Fruit fly (Drosophila melanogaster) whole organism, embryonic: ENCODE results near the gene CG43163.
A peak's percentile ranks its signal among the peaks of the same experiment; 100 is the strongest.

Source experiments
- Ada2b ChIP-seq: fragments of 200-800 bp; sonication (Bioruptor generic); IDR thresholded peaks from 2 replicates; pipeline ENCODE4 v1.3.6; 2022; ENCODE audit warnings: missing biosample characterization, missing genetic modification characterization
- Adf1 ChIP-seq: fragments of 200-800 bp; sonication (Bioruptor generic); IDR thresholded peaks from 2 replicates; pipeline ENCODE4 v1.3.6; 2022; ENCODE audit warnings: missing biosample characterization, missing genetic modification characterization
- Aef1 ChIP-seq: fragments of 200-800 bp; sonication (Bioruptor generic); IDR thresholded peaks from 3 replicates; pipeline ENCODE4 v1.3.6; 2022; ENCODE audit warnings: missing biosample characterization, missing genetic modification characterization
- Atf6 ChIP-seq: fragments of 200-800 bp; sonication (Bioruptor generic); IDR thresholded peaks from 2 replicates; pipeline ENCODE4 v1.3.6; 2022; ENCODE audit warnings: missing biosample characterization, missing genetic modification characterization
- CG10209 ChIP-seq: fragments of 200-800 bp; sonication (Bioruptor generic); optimal IDR thresholded peaks from 3 replicates; lab custom pipeline; 2017; ENCODE audit warnings: missing biosample characterization, mild to moderate bottlenecking, missing genetic modification characterization, missing genetic modification reagents
- CG10267 ChIP-seq: fragments of 200-800 bp; sonication (Bioruptor generic); optimal IDR thresholded peaks from 2 replicates; lab custom pipeline; 2018; ENCODE audit warnings: missing biosample characterization, mild to moderate bottlenecking, missing genetic modification characterization, moderate library complexity
- CG10979 ChIP-seq: fragments of 200-800 bp; sonication (Bioruptor generic); optimal IDR thresholded peaks from 2 replicates; lab custom pipeline; 2018; ENCODE audit warnings: missing biosample characterization, mild to moderate bottlenecking, missing genetic modification characterization, moderate library complexity
- CG11247 ChIP-seq: fragments of 200-800 bp; sonication (Bioruptor generic); IDR thresholded peaks from 2 replicates; pipeline ENCODE4 v1.3.6; 2022; ENCODE audit warnings: missing biosample characterization, missing genetic modification characterization
- CG13624 ChIP-seq: fragments of 200-800 bp; sonication (Bioruptor generic); optimal IDR thresholded peaks from 2 replicates; lab custom pipeline; 2016; ENCODE audit warnings: missing biosample characterization, missing genetic modification characterization
- CG15073 ChIP-seq: fragments of 200-800 bp; sonication (Bioruptor generic); optimal IDR thresholded peaks from 2 replicates; lab custom pipeline; 2016; ENCODE audit warnings: missing biosample characterization, missing genetic modification characterization
- CG15696 ChIP-seq: fragments of 200-800 bp; sonication (Bioruptor generic); optimal IDR thresholded peaks from 2 replicates; lab custom pipeline; 2019; ENCODE audit warnings: missing biosample characterization, mild to moderate bottlenecking, missing genetic modification characterization, moderate library complexity
- CG1602 ChIP-seq: fragments of 200-800 bp; sonication (Bioruptor generic); optimal IDR thresholded peaks from 3 replicates; lab custom pipeline; 2016; ENCODE audit warnings: missing biosample characterization, missing genetic modification characterization
- CG17359 ChIP-seq: fragments of 200-800 bp; sonication (Bioruptor generic); optimal IDR thresholded peaks from 3 replicates; lab custom pipeline; 2018; ENCODE audit warnings: missing biosample characterization, mild to moderate bottlenecking, missing genetic modification characterization, moderate library complexity
- CG17802 ChIP-seq: fragments of 200-800 bp; sonication (Bioruptor generic); optimal IDR thresholded peaks from 2 replicates; lab custom pipeline; 2018; ENCODE audit warnings: missing biosample characterization, mild to moderate bottlenecking, missing genetic modification characterization, moderate library complexity
- CG2120 ChIP-seq: fragments of 200-800 bp; sonication (Bioruptor generic); optimal IDR thresholded peaks from 3 replicates; lab custom pipeline; 2016; ENCODE audit warnings: missing biosample characterization, missing genetic modification characterization
- CG2678 ChIP-seq: fragments of 200-800 bp; sonication (Bioruptor generic); optimal IDR thresholded peaks from 3 replicates; lab custom pipeline; 2019; ENCODE audit warnings: missing biosample characterization, mild to moderate bottlenecking, missing genetic modification characterization, moderate library complexity
- CG2889 ChIP-seq: fragments of 200-800 bp; sonication (Bioruptor generic); IDR thresholded peaks from 3 replicates; pipeline ENCODE4 v1.3.6; 2022; ENCODE audit warnings: missing biosample characterization, missing genetic modification characterization
- CG31365 ChIP-seq: fragments of 200-800 bp; sonication (Bioruptor generic); optimal IDR thresholded peaks from 2 replicates; lab custom pipeline; 2018; ENCODE audit warnings: missing biosample characterization, mild to moderate bottlenecking, missing genetic modification characterization
- CG33557 ChIP-seq: fragments of 200-800 bp; sonication (Bioruptor generic); optimal IDR thresholded peaks from 2 replicates; lab custom pipeline; 2019; ENCODE audit warnings: missing biosample characterization, mild to moderate bottlenecking, missing genetic modification characterization, moderate library complexity
- CG3407 ChIP-seq: fragments of 200-800 bp; sonication (Bioruptor generic); optimal IDR thresholded peaks from 2 replicates; lab custom pipeline; 2018; ENCODE audit warnings: missing biosample characterization, mild to moderate bottlenecking, missing genetic modification characterization
- CG3847 ChIP-seq: fragments of 200-800 bp; sonication (Bioruptor generic); IDR thresholded peaks from 2 replicates; pipeline ENCODE4 v1.3.6; 2022; ENCODE audit warnings: missing biosample characterization, missing genetic modification characterization
- CG4854 ChIP-seq: fragments of 200-800 bp; sonication (Bioruptor generic); optimal IDR thresholded peaks from 2 replicates; lab custom pipeline; 2016; ENCODE audit warnings: missing biosample characterization, missing genetic modification characterization, inconsistent platforms
- CG7963 ChIP-seq: fragments of 200-800 bp; sonication (Bioruptor generic); IDR thresholded peaks from 3 replicates; pipeline ENCODE4 v1.3.6; 2022; ENCODE audit warnings: missing biosample characterization, missing genetic modification characterization; ENCODE audit not compliant: partially characterized antibody
- CG8089 ChIP-seq: fragments of 200-800 bp; sonication (Bioruptor generic); optimal IDR thresholded peaks from 3 replicates; lab custom pipeline; 2016; ENCODE audit warnings: missing biosample characterization, missing genetic modification characterization
- CG8478 ChIP-seq: fragments of >200 bp; optimal IDR thresholded peaks from 2 replicates; lab custom pipeline; 2018
- CrebB ChIP-seq: fragments of 200-800 bp; sonication (Bioruptor generic); optimal IDR thresholded peaks from 3 replicates; lab custom pipeline; 2018; ENCODE audit warnings: missing biosample characterization, mild to moderate bottlenecking, missing genetic modification characterization
- D ChIP-seq, 2 experiments: fragments of 200-800 bp in 1 of 2; fragments of >200 bp in 1 of 2; sonication (Bioruptor generic) in 1 of 2; optimal IDR thresholded peaks; 2 replicates in 1 of 2; 3 replicates in 1 of 2; lab custom pipeline; 2017; ENCODE audit warnings: mild to moderate bottlenecking in 1 of 2, missing biosample characterization in 1 of 2, missing genetic modification characterization in 1 of 2, missing genetic modification reagents in 1 of 2
- Dp ChIP-seq: fragments of 200-800 bp; sonication (Bioruptor generic); optimal IDR thresholded peaks from 2 replicates; lab custom pipeline; 2018; ENCODE audit warnings: missing biosample characterization, mild to moderate bottlenecking, missing genetic modification characterization, moderate library complexity
- Eip74EF ChIP-seq, 2 experiments: fragments of 200-800 bp in 1 of 2; fragments of >200 bp in 1 of 2; sonication (Bioruptor generic) in 1 of 2; optimal IDR thresholded peaks; 2 replicates each; lab custom pipeline; 2017 to 2019; ENCODE audit warnings: missing biosample characterization in 2 of 2, missing genetic modification characterization in 2 of 2, mild to moderate bottlenecking in 1 of 2, moderate library complexity in 1 of 2
- HHEX ChIP-seq: fragments of 200-800 bp; sonication (Bioruptor generic); optimal IDR thresholded peaks from 3 replicates; lab custom pipeline; 2017; ENCODE audit warnings: missing biosample characterization, mild to moderate bottlenecking, missing genetic modification characterization, missing genetic modification reagents
- Nf-YB ChIP-seq: fragments of 200-800 bp; sonication (Bioruptor generic); optimal IDR thresholded peaks from 3 replicates; lab custom pipeline; 2019; ENCODE audit warnings: missing biosample characterization, mild to moderate bottlenecking, missing genetic modification characterization, moderate library complexity
- NfI ChIP-seq: fragments of 200-800 bp; sonication (Bioruptor generic); optimal IDR thresholded peaks from 3 replicates; lab custom pipeline; 2018; ENCODE audit warnings: missing biosample characterization, mild to moderate bottlenecking, missing genetic modification characterization, moderate library complexity
- Optix ChIP-seq: fragments of 200-800 bp; sonication (Bioruptor generic); IDR thresholded peaks from 3 replicates; pipeline ENCODE4 v1.3.6; 2022; ENCODE audit warnings: missing biosample characterization, missing genetic modification characterization
- Sry-δ ChIP-seq: fragments of 200-800 bp; sonication (Bioruptor generic); optimal IDR thresholded peaks from 2 replicates; lab custom pipeline; 2016; ENCODE audit warnings: missing biosample characterization, missing genetic modification characterization
- Usf ChIP-seq: fragments of 200-800 bp; sonication (Bioruptor generic); optimal IDR thresholded peaks from 2 replicates; lab custom pipeline; 2017; ENCODE audit warnings: missing genotype, missing biosample characterization, missing genetic modification characterization
- Xbp1 ChIP-seq: fragments of 200-800 bp; sonication (Bioruptor generic); optimal IDR thresholded peaks from 3 replicates; lab custom pipeline; 2016; ENCODE audit warnings: missing biosample characterization, mild to moderate bottlenecking, missing genetic modification characterization
- bowl ChIP-seq: fragments of 200-800 bp; sonication (Bioruptor generic); IDR thresholded peaks from 2 replicates; pipeline ENCODE4 v1.3.6; 2022; ENCODE audit warnings: missing biosample characterization, missing genetic modification characterization
- bsh ChIP-seq, 2 experiments: fragments of 200-800 bp; sonication (Bioruptor generic); optimal IDR thresholded peaks; 2 replicates each; lab custom pipeline; 2017 to 2018; ENCODE audit warnings: mild to moderate bottlenecking in 2 of 2, missing biosample characterization in 2 of 2, missing genetic modification characterization in 2 of 2, moderate library complexity in 1 of 2
- btn ChIP-seq: fragments of 200-800 bp; sonication (Bioruptor generic); optimal IDR thresholded peaks from 2 replicates; lab custom pipeline; 2016; ENCODE audit warnings: missing biosample characterization, missing genetic modification characterization
- cg ChIP-seq: fragments of 200-800 bp; sonication (Bioruptor generic); optimal IDR thresholded peaks from 3 replicates; lab custom pipeline; 2019; ENCODE audit warnings: missing biosample characterization, mild to moderate bottlenecking, missing genetic modification characterization, moderate library complexity
- chm ChIP-seq: fragments of 200-800 bp; sonication (Bioruptor generic); IDR thresholded peaks from 2 replicates; pipeline ENCODE4 v1.3.6; 2022; ENCODE audit warnings: missing biosample characterization, missing genetic modification characterization
- chn ChIP-seq: fragments of 200-800 bp; sonication (Bioruptor generic); optimal IDR thresholded peaks from 2 replicates; lab custom pipeline; 2016; ENCODE audit warnings: missing biosample characterization, missing genetic modification characterization
- corto ChIP-seq: fragments of 200-800 bp; sonication (Bioruptor generic); optimal IDR thresholded peaks from 2 replicates; lab custom pipeline; 2016; ENCODE audit warnings: missing biosample characterization, mild to moderate bottlenecking, missing genetic modification characterization, moderate library complexity
- crc ChIP-seq: fragments of 200-800 bp; sonication (Bioruptor generic); optimal IDR thresholded peaks from 2 replicates; lab custom pipeline; 2016; ENCODE audit warnings: missing biosample characterization, missing genetic modification characterization
- kay ChIP-seq: fragments of 200-800 bp; sonication (Bioruptor generic); optimal IDR thresholded peaks from 2 replicates; lab custom pipeline; 2016; ENCODE audit warnings: missing biosample characterization, missing genetic modification characterization
- knrl ChIP-seq: fragments of 200-800 bp; sonication (Bioruptor generic); IDR thresholded peaks from 3 replicates; pipeline ENCODE4 v1.3.6; 2022; ENCODE audit warnings: missing biosample characterization, missing genetic modification characterization; ENCODE audit not compliant: partially characterized antibody
- lola ChIP-seq, 3 experiments: fragments of >200 bp in 2 of 3; fragments of 200-800 bp in 1 of 3; sonication (Bioruptor generic) in 1 of 3; optimal IDR thresholded peaks; 2 replicates each; lab custom pipeline; 2017 to 2019; ENCODE audit warnings: missing biosample characterization in 3 of 3, missing genetic modification characterization in 3 of 3, mild to moderate bottlenecking in 1 of 3, moderate library complexity in 1 of 3
- pnt ChIP-seq: fragments of 200-800 bp; sonication (Bioruptor generic); optimal IDR thresholded peaks from 3 replicates; lab custom pipeline; 2016; ENCODE audit warnings: missing biosample characterization, missing genetic modification characterization
- seq ChIP-seq: fragments of 200-800 bp; sonication (Bioruptor generic); IDR thresholded peaks from 2 replicates; pipeline ENCODE4 v1.3.6; 2022; ENCODE audit warnings: missing biosample characterization, missing genetic modification characterization
- sob ChIP-seq: fragments of 200-800 bp; sonication (Bioruptor generic); IDR thresholded peaks from 2 replicates; pipeline ENCODE4 v1.3.6; 2022; ENCODE audit warnings: missing biosample characterization, missing genetic modification characterization
- wek ChIP-seq: fragments of 200-800 bp; sonication (Bioruptor generic); optimal IDR thresholded peaks from 3 replicates; lab custom pipeline; 2018; ENCODE audit warnings: missing biosample characterization, mild to moderate bottlenecking, missing genetic modification characterization, moderate library complexity

The CG43163 gene

dm6 chr3L:8523257-8523656 lies 16.3 kb upstream of the CG43163 start, which contains the start of gene GstO2 (continued):
- TF ChIP-seq Aef1 (no peak), Xbp1 (GFP tag; lab: Kevin White, UChicago) (no peak), CG7963 (GFP tag; lab: Robert Waterston, UW) (no peak), CG1602 (GFP tag; lab: Kevin White, UChicago) (no peak), CG2120 (GFP tag; lab: Kevin White, UChicago) (no peak), CG10979 (tag; lab: Kevin White, UChicago) (no peak), CG17359 (no peak), CG3847 (GFP tag; lab: Robert Waterston, UW) (no peak), crc (no peak), CG15073 (GFP tag; lab: Kevin White, UChicago) (no peak), CG33557 (GFP tag; lab: Kevin White, UChicago) (no peak), sob (no peak), HHEX (GFP tag; lab: Kevin White, UChicago) (no peak), CG15696 (tag; lab: Kevin White, UChicago) (no peak), Adf1 (GFP tag; lab: Robert Waterston, UW) (no peak), lola (GFP tag; optimal IDR thresholded peaks at IDR 0.05; lab: Kevin White, UChicago) (no peak), corto (GFP tag; lab: Kevin White, UChicago) (no peak), CG13624 (GFP tag; lab: Kevin White, UChicago) (no peak), D (optimal IDR thresholded peaks at IDR 0.05; lab: Kevin White, UChicago) (no peak), D (GFP tag; optimal IDR thresholded peaks at IDR 0.05; lab: Kevin White, UChicago) (no peak), CG11247 (GFP tag; lab: Robert Waterston, UW) (no peak), kay (GFP tag; lab: Kevin White, UChicago) (no peak), CG2678 (tag; lab: Kevin White, UChicago) (no peak), knrl (GFP tag; lab: Robert Waterston, UW) (no peak), chm (GFP tag; lab: Robert Waterston, UW) (no peak), Nf-YB (GFP tag; lab: Kevin White, UChicago) (no peak), CrebB (no peak), Usf (GFP tag; lab: Kevin White, UChicago) (no peak), Atf6 (GFP tag; lab: Robert Waterston, UW) (no peak), CG4854 (GFP tag; lab: Kevin White, UChicago) (no peak), bsh (GFP tag; optimal IDR thresholded peaks at IDR 0.05; lab: Kevin White, UChicago) (no peak), Eip74EF (GFP tag; optimal IDR thresholded peaks at IDR 0.05; lab: Kevin White, UChicago) (no peak), CG31365 (no peak), seq (GFP tag; lab: Robert Waterston, UW) (no peak), Optix (GFP tag; lab: Robert Waterston, UW) (no peak), pnt (no peak), CG8089 (no peak), CG3407 (GFP tag; lab: Kevin White, UChicago) (no peak), cg (GFP tag; lab: Kevin White, UChicago) (no peak), CG10209 (GFP tag; lab: Kevin White, UChicago) (no peak), Sry-δ (GFP tag; lab: Kevin White, UChicago) (peak; percentile 78), CG10267 (tag; lab: Kevin White, UChicago) (peak; percentile 4), Ada2b (no peak), wek (GFP tag; lab: Kevin White, UChicago) (peak; percentile 98), CG17802 (tag; lab: Kevin White, UChicago) (no peak), CG2889 (no peak), Dp (peak; percentile 87), CG8478 (no peak), chn (no peak), NfI (no peak), btn (no peak), bowl (GFP tag; lab: Robert Waterston, UW) (no peak)
